Worm (Caenorhabditis elegans): Measurements from ENCODE around the gene srt-4.

DNA sequence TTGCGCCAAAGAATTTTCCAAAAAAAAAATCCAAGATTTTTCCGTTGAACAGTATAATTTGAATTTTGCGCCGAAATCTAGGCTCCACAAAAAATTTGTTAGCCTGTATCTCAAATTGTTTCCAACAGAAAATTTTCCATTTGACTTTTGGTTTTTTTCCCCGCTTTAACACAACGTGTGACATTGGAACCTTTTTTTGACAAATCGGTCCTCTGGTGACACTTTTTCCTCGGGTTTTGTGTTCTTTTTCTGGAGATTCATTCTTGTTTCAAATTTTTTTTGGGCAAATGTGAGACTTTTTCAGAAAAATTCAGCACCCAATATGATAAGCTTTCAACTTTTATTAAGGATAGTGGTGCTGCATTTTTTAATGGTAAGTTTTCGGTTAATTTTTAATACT lies 30.6 kb downstream of the srt-4 start, which contains the start of gene acr-17:
- no peak for TF ChIP-seq him-1 (tag; optimal IDR thresholded peaks at IDR 0.05)
- TF ChIP-seq W03F9.2 (tag; optimal IDR thresholded peaks at IDR 0.05): no peak

Data from whole organism, L4/young adult.